Worm (Caenorhabditis elegans) whole organism, midembryonic: ENCODE measurements around the gene hsb-1.

Experiments
- T22C8.4 ChIP-seq: fragments of 200-800 bp; sonication (Bioruptor generic); IDR thresholded peaks from 2 replicates; pipeline ENCODE4 v1.3.6; 2022; ENCODE audit warnings: missing genetic modification characterization, missing compliant biosample characterization
- cog-1 ChIP-seq: sonication (generic microtip); optimal IDR thresholded peaks from 2 replicates; lab custom pipeline; 2016; ENCODE audit warnings: missing genetic modification characterization, missing compliant biosample characterization
- flt-1 ChIP-seq: fragments of 200-800 bp; sonication (Bioruptor generic); IDR thresholded peaks from 2 replicates; pipeline ENCODE4 v1.3.6; 2022; ENCODE audit warnings: missing genetic modification characterization, missing compliant biosample characterization
- klf-2 ChIP-seq: fragments of 200-800 bp; sonication (Bioruptor generic); conservative IDR thresholded peaks from 2 replicates; pipeline ENCODE4 v1.3.6; 2022; ENCODE audit warnings: missing genetic modification reagents, missing genetic modification characterization, missing compliant biosample characterization
- med-1 ChIP-seq: sonication (generic microtip); optimal IDR thresholded peaks from 2 replicates; lab custom pipeline; 2017; ENCODE audit warnings: missing genetic modification characterization, mild to moderate bottlenecking, missing compliant biosample characterization, antibody characterized with exemption, missing genetic modification reagents; ENCODE audit not compliant: insufficient read depth
- ref-1 ChIP-seq: fragments of 200-800 bp; sonication (Bioruptor generic); conservative IDR thresholded peaks from 2 replicates; pipeline ENCODE4 v1.3.6; 2022; ENCODE audit warnings: missing genetic modification reagents, missing genetic modification characterization, missing compliant biosample characterization
- tab-1 ChIP-seq: fragments of 200-800 bp; sonication (Bioruptor generic); IDR thresholded peaks from 2 replicates; pipeline ENCODE4 v1.3.6; 2022; ENCODE audit warnings: missing genetic modification characterization, missing compliant biosample characterization
- ztf-23 ChIP-seq: fragments of 200-800 bp; sonication (Bioruptor generic); IDR thresholded peaks from 2 replicates; pipeline ENCODE4 v1.3.6; 2022; ENCODE audit warnings: missing genetic modification reagents, missing genetic modification characterization, missing compliant biosample characterization
- ztf-29 ChIP-seq: fragments of 200-800 bp; sonication (Bioruptor generic); IDR thresholded peaks from 2 replicates; pipeline ENCODE4 v1.3.6; 2022; ENCODE audit warnings: missing genetic modification reagents, missing genetic modification characterization, missing compliant biosample characterization

- TF ChIP-seq ref-1 (no peak), tab-1 (GFP tag; lab: Robert Waterston, UW) (no peak), T22C8.4 (GFP tag; lab: Robert Waterston, UW) (no peak), ztf-29 (GFP tag; lab: Robert Waterston, UW) (no peak), klf-2 (no peak), flt-1 (GFP tag; lab: Robert Waterston, UW) (no peak), med-1 (GFP tag; lab: Kevin White, UChicago) (no peak), cog-1 (tag; lab: Kevin White, UChicago) (no peak), ztf-23 (GFP tag; lab: Robert Waterston, UW) (no peak)
Measured at ce11 chrIV:12600941-12601340, 33.9 kb upstream of the hsb-1 start.
